Fruit fly (Drosophila melanogaster) whole organism, prepupa: ENCODE data around the gene CG11151.

ENCODE experiments used
- Blimp-1 ChIP-seq: fragments of 200-800 bp; sonication (Bioruptor generic); optimal IDR thresholded peaks from 3 replicates; lab custom pipeline; 2017; ENCODE audit warnings: missing biosample characterization, missing genetic modification characterization, mild to moderate bottlenecking, moderate library complexity, missing genetic modification reagents
- CG10631 ChIP-seq: fragments of 200-800 bp; sonication (Bioruptor generic); optimal IDR thresholded peaks from 2 replicates; lab custom pipeline; 2016; ENCODE audit warnings: missing biosample characterization, missing genetic modification characterization
- CG1621 ChIP-seq: fragments of 200-800 bp; sonication (Bioruptor generic); optimal IDR thresholded peaks from 3 replicates; lab custom pipeline; 2018; ENCODE audit warnings: missing biosample characterization, mild to moderate bottlenecking, missing genetic modification characterization
- CG16779 ChIP-seq: fragments of 200-800 bp; sonication (Bioruptor generic); optimal IDR thresholded peaks from 3 replicates; lab custom pipeline; 2017; ENCODE audit warnings: missing biosample characterization, mild to moderate bottlenecking, missing genetic modification characterization
- CG3032 ChIP-seq: fragments of 200-800 bp; optimal IDR thresholded peaks from 2 replicates; lab custom pipeline; 2019; ENCODE audit warnings: missing biosample characterization, mild to moderate bottlenecking, missing genetic modification characterization, moderate library complexity
- CG31627 ChIP-seq: fragments of 200-800 bp; sonication (Bioruptor generic); optimal IDR thresholded peaks from 3 replicates; lab custom pipeline; 2016; ENCODE audit warnings: missing biosample characterization, missing genetic modification characterization
- CG34406 ChIP-seq: fragments of 200-800 bp; sonication (Bioruptor generic); optimal IDR thresholded peaks from 3 replicates; lab custom pipeline; 2016; ENCODE audit warnings: missing biosample characterization, missing genetic modification characterization
- CG3919 ChIP-seq: fragments of 200-800 bp; sonication (Bioruptor generic); optimal IDR thresholded peaks from 3 replicates; lab custom pipeline; 2016; ENCODE audit warnings: missing biosample characterization, missing genetic modification characterization
- CG4318 ChIP-seq: fragments of 200-800 bp; sonication (Bioruptor generic); optimal IDR thresholded peaks from 3 replicates; lab custom pipeline; 2017; ENCODE audit warnings: missing biosample characterization, mild to moderate bottlenecking, missing genetic modification characterization
- CG6163 ChIP-seq: fragments of 200-800 bp; sonication (Bioruptor generic); IDR thresholded peaks from 3 replicates; pipeline ENCODE4 v1.3.6; 2022; ENCODE audit warnings: missing biosample characterization, missing genetic modification characterization
- CG6276 ChIP-seq: fragments of 200-800 bp; sonication (Bioruptor generic); optimal IDR thresholded peaks from 2 replicates; lab custom pipeline; 2017; ENCODE audit warnings: missing biosample characterization, mild to moderate bottlenecking, missing genetic modification characterization
- CG6808 ChIP-seq: fragments of 200-800 bp; sonication (Bioruptor generic); optimal IDR thresholded peaks from 3 replicates; lab custom pipeline; 2017; ENCODE audit warnings: missing biosample characterization, missing genetic modification characterization, mild to moderate bottlenecking, moderate library complexity, missing genetic modification reagents
- CG6854 ChIP-seq: fragments of 200-800 bp; sonication (Bioruptor generic); optimal IDR thresholded peaks from 2 replicates; lab custom pipeline; 2017; ENCODE audit warnings: missing biosample characterization, mild to moderate bottlenecking, missing genetic modification characterization
- CG9139 ChIP-seq: fragments of 200-800 bp; sonication (Bioruptor generic); optimal IDR thresholded peaks from 3 replicates; lab custom pipeline; 2017; ENCODE audit warnings: missing biosample characterization, mild to moderate bottlenecking, missing genetic modification characterization
- Eip75B ChIP-seq: fragments of 200-800 bp; sonication (Bioruptor generic); optimal IDR thresholded peaks from 3 replicates; lab custom pipeline; 2016; ENCODE audit warnings: missing biosample characterization, missing genetic modification characterization
- Eip78C ChIP-seq: fragments of 200-800 bp; sonication (Bioruptor generic); peaks from one replicate; lab custom pipeline; 2016; ENCODE audit warnings: missing biosample characterization, missing genetic modification characterization
- Ets21C ChIP-seq: fragments of 200-800 bp; sonication (Bioruptor generic); optimal IDR thresholded peaks from 3 replicates; lab custom pipeline; 2016; ENCODE audit warnings: missing biosample characterization, missing genetic modification characterization
- Ets96B ChIP-seq: fragments of 200-800 bp; optimal IDR thresholded peaks from 2 replicates; lab custom pipeline; 2019; ENCODE audit warnings: missing biosample characterization, mild to moderate bottlenecking, missing genetic modification characterization, moderate library complexity
- Gug ChIP-seq: fragments of 200-800 bp; sonication (Bioruptor generic); IDR thresholded peaks from 2 replicates; pipeline ENCODE4 v1.3.6; 2022; ENCODE audit warnings: missing biosample characterization, missing genetic modification characterization
- Hr38 ChIP-seq: sonication (Bioruptor generic); optimal IDR thresholded peaks from 2 replicates; lab custom pipeline; 2016; ENCODE audit warnings: missing biosample characterization, missing genetic modification characterization
- Hr39 ChIP-seq: fragments of 200-800 bp; sonication (Bioruptor generic); optimal IDR thresholded peaks from 2 replicates; lab custom pipeline; 2016; ENCODE audit warnings: missing biosample characterization, missing genetic modification characterization
- Hr4 ChIP-seq: fragments of 200-800 bp; sonication (Bioruptor generic); optimal IDR thresholded peaks from 3 replicates; lab custom pipeline; 2016; ENCODE audit warnings: missing biosample characterization, missing genetic modification characterization
- Met ChIP-seq: fragments of 200-800 bp; sonication (Bioruptor generic); optimal IDR thresholded peaks from 3 replicates; lab custom pipeline; 2016; ENCODE audit warnings: missing biosample characterization, missing genetic modification characterization
- Smox ChIP-seq: fragments of 200-800 bp; sonication (Bioruptor generic); optimal IDR thresholded peaks from 3 replicates; lab custom pipeline; 2016; ENCODE audit warnings: missing biosample characterization, missing genetic modification characterization
- Sox102F ChIP-seq: fragments of 200-800 bp; sonication (Bioruptor generic); optimal IDR thresholded peaks from 2 replicates; lab custom pipeline; 2016; ENCODE audit warnings: missing biosample characterization, mild to moderate bottlenecking, missing genetic modification characterization
- Sox14 ChIP-seq: fragments of 200-800 bp; sonication (Bioruptor generic); optimal IDR thresholded peaks from 3 replicates; lab custom pipeline; 2016; ENCODE audit warnings: missing biosample characterization, missing genetic modification characterization
- achi ChIP-seq: fragments of 200-800 bp; sonication (Bioruptor generic); optimal IDR thresholded peaks from 3 replicates; lab custom pipeline; 2016; ENCODE audit warnings: missing biosample characterization, missing genetic modification characterization
- cyc ChIP-seq: fragments of 200-800 bp; sonication (Bioruptor generic); optimal IDR thresholded peaks from 3 replicates; lab custom pipeline; 2016; ENCODE audit warnings: missing biosample characterization, missing genetic modification characterization
- dac ChIP-seq: fragments of 200-800 bp; sonication (Bioruptor generic); optimal IDR thresholded peaks from 2 replicates; lab custom pipeline; 2017; ENCODE audit warnings: missing biosample characterization, mild to moderate bottlenecking, missing genetic modification characterization
- dsx ChIP-seq: fragments of 200-800 bp; optimal IDR thresholded peaks from 3 replicates; lab custom pipeline; 2019; ENCODE audit warnings: missing biosample characterization, mild to moderate bottlenecking, missing genetic modification characterization, moderate library complexity; ENCODE audit not compliant: poor library complexity, severe bottlenecking
- fd59A ChIP-seq: fragments of 200-800 bp; sonication (Bioruptor generic); optimal IDR thresholded peaks from 2 replicates; lab custom pipeline; 2017; ENCODE audit warnings: missing biosample characterization, mild to moderate bottlenecking, missing genetic modification characterization, missing genetic modification reagents
- fkh ChIP-seq: fragments of 200-800 bp; sonication (Bioruptor generic); optimal IDR thresholded peaks from 3 replicates; lab custom pipeline; 2017; ENCODE audit warnings: missing biosample characterization, mild to moderate bottlenecking, missing genetic modification characterization, moderate library complexity
- net ChIP-seq: fragments of 200-800 bp; sonication (Bioruptor generic); optimal IDR thresholded peaks from 3 replicates; lab custom pipeline; 2016; ENCODE audit warnings: missing biosample characterization, missing genetic modification characterization
- pdm3 ChIP-seq: fragments of 200-800 bp; sonication (Bioruptor generic); optimal IDR thresholded peaks from 3 replicates; lab custom pipeline; 2016; ENCODE audit warnings: missing biosample characterization, missing genetic modification characterization
- salr ChIP-seq, 2 experiments: fragments of 200-800 bp; sonication (Bioruptor generic); optimal IDR thresholded peaks; 3 replicates each; lab custom pipeline; 2016 to 2018; ENCODE audit warnings: missing biosample characterization in 2 of 2, missing genetic modification characterization in 2 of 2, mild to moderate bottlenecking in 1 of 2
- ss ChIP-seq, 2 experiments: fragments of 200-800 bp; sonication (Bioruptor generic); optimal IDR thresholded peaks; 2 replicates in 1 of 2; 3 replicates in 1 of 2; lab custom pipeline; 2017 to 2018; ENCODE audit warnings: mild to moderate bottlenecking in 2 of 2, missing biosample characterization in 2 of 2, missing genetic modification characterization in 2 of 2, moderate library complexity in 1 of 2
- topi ChIP-seq: fragments of 200-800 bp; sonication (Bioruptor generic); optimal IDR thresholded peaks from 3 replicates; lab custom pipeline; 2016; ENCODE audit warnings: missing biosample characterization, missing genetic modification characterization

CG11151 gene

dm6 chrX:13735322-13736173 is 4.0 kb upstream of the CG11151 start:
- TF ChIP-seq pdm3 (GFP tag; lab: Kevin White, UChicago) = no peak
- TF ChIP-seq achi (GFP tag; lab: Kevin White, UChicago) = peak; percentile 9
- no peak for TF ChIP-seq Ets96B (tag; lab: Kevin White, UChicago)
- TF ChIP-seq Met (GFP tag; lab: Kevin White, UChicago) = no peak
- peak; percentile 31; the same call in 1 of the 3 replicates for TF ChIP-seq CG6163 (GFP tag; lab: Robert Waterston, UW)
- peak; percentile 25 for TF ChIP-seq Blimp-1 (GFP tag; lab: Kevin White, UChicago)
- no peak for TF ChIP-seq topi (GFP tag; lab: Kevin White, UChicago)
- TF ChIP-seq CG10631 (GFP tag; lab: Kevin White, UChicago) = no peak
- peak in 1 of 2 experiments; percentile 12 for TF ChIP-seq salr (GFP tag; optimal IDR thresholded peaks at IDR 0.05; lab: Kevin White, UChicago)
- TF ChIP-seq Hr4 (GFP tag; lab: Kevin White, UChicago) = peak; percentile 29
- TF ChIP-seq Hr39 (GFP tag; lab: Kevin White, UChicago) = no peak
- TF ChIP-seq cyc (GFP tag; lab: Kevin White, UChicago) = no peak
- TF ChIP-seq Eip78C (GFP tag; lab: Kevin White, UChicago) = peak; percentile 57
- TF ChIP-seq Ets21C = no peak
- TF ChIP-seq CG6808 = no peak

- TF ChIP-seq Blimp-1 (GFP tag; lab: Kevin White, UChicago) = no peak
- no peak for TF ChIP-seq fd59A (GFP tag; lab: Kevin White, UChicago)
- no peak for TF ChIP-seq Eip75B (GFP tag; lab: Kevin White, UChicago)
- no peak for TF ChIP-seq CG4318
- TF ChIP-seq Gug (GFP tag; lab: Robert Waterston, UW) = no peak
- no peak for TF ChIP-seq Hr4 (GFP tag; lab: Kevin White, UChicago)
- no peak for TF ChIP-seq net
- TF ChIP-seq pdm3 (GFP tag; lab: Kevin White, UChicago) = no peak
- TF ChIP-seq CG6854 (GFP tag; lab: Kevin White, UChicago) = no peak
- TF ChIP-seq dac (GFP tag; lab: Kevin White, UChicago) = no peak
- TF ChIP-seq Hr39 (GFP tag; lab: Kevin White, UChicago) = no peak
- no peak for TF ChIP-seq CG31627
- no peak for TF ChIP-seq ss (GFP tag; optimal IDR thresholded peaks at IDR 0.05; lab: Kevin White, UChicago)
- TF ChIP-seq Ets21C = no peak
- TF ChIP-seq fkh (GFP tag; lab: Kevin White, UChicago) = peak; percentile 36
- no peak for TF ChIP-seq CG9139
- TF ChIP-seq Eip78C (GFP tag; lab: Kevin White, UChicago) = peak; percentile 35
- TF ChIP-seq CG6808 = no peak
- no peak for TF ChIP-seq dsx (GFP tag; lab: Kevin White, UChicago)
- peak; percentile 9 for TF ChIP-seq Sox14 (GFP tag; lab: Kevin White, UChicago)
- no peak for TF ChIP-seq CG6276 (GFP tag; lab: Kevin White, UChicago)
- no peak for TF ChIP-seq CG10631 (GFP tag; lab: Kevin White, UChicago)
- peak; percentile 72 for TF ChIP-seq CG1621
- TF ChIP-seq Sox102F (GFP tag; lab: Kevin White, UChicago) = no peak
- no peak for TF ChIP-seq Hr38
- no peak for TF ChIP-seq Smox (GFP tag; lab: Kevin White, UChicago)
- no peak for TF ChIP-seq CG16779 (tag; lab: Kevin White, UChicago)
- no peak for TF ChIP-seq CG3919 (GFP tag; lab: Kevin White, UChicago)
Measured at dm6 chrX:13736174-13736482, 3.4 kb upstream of the CG11151 start, which contains the start of gene g. Gene g, minus strand, starts transcription at chrX:13736278.

- TF ChIP-seq CG34406 (GFP tag; lab: Kevin White, UChicago) = no peak
- TF ChIP-seq CG3032 (tag; lab: Kevin White, UChicago) = no peak
- peak; percentile 75 for TF ChIP-seq fkh (GFP tag; lab: Kevin White, UChicago)
- no peak for TF ChIP-seq CG6163 (GFP tag; lab: Robert Waterston, UW)
- TF ChIP-seq, all 60 proteins: peak for 1
Measured at dm6 chrX:13737939-13738338, 1.6 kb upstream of the CG11151 start, which contains the start of gene CG11134. Gene CG11134, plus strand, starts transcription at chrX:13737942.
